Worm (Caenorhabditis elegans): ENCODE results near the gene somi-1.

Gene somi-1

DNA sequence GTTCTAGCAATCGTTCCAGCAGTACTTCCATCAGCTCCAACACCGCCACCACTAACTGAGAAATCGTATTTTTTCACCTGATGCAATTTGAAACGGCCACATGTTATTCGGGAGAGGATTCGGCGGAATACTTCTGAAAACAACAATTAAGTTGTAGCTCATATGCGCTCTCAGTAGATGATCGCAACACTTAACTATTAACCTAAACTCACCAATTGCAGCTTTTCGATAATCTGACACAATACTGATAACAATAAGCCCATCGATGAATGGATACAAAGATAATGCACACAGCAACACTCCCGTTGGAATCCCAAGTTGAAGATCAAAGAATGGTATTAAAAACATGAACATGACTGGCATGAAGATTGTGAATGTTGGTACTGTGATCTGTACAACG lies 53.2 kb downstream of the somi-1 start:
- TF ChIP-seq ama-1 (optimal IDR thresholded peaks at IDR 0.05) (no peak), ztf-11 (tag; optimal IDR thresholded peaks at IDR 0.05) (no peak), mbf-1 (tag; optimal IDR thresholded peaks at IDR 0.05) (no peak), ceh-82 (tag; optimal IDR thresholded peaks at IDR 0.05) (no peak), Y55F3AM.14 (GFP tag; optimal IDR thresholded peaks at IDR 0.05) (no peak), ZK546.5 (tag; optimal IDR thresholded peaks at IDR 0.05) (no peak)

Data from whole organism, L2 larva.